Worm (Caenorhabditis elegans): ENCODE data around the gene dnj-11.

ce11 chrIV:6576728-6577101 is 9.0 kb upstream of the dnj-11 start:
- TF ChIP-seq ama-1 (optimal IDR thresholded peaks at IDR 0.05) (no peak), ets-7 (tag; optimal IDR thresholded peaks at IDR 0.05) (no peak), hmbx-1 (tag; optimal IDR thresholded peaks at IDR 0.05) (no peak), tbx-37 (GFP tag; conservative IDR thresholded peaks at IDR 0.05) (no peak), aly-1 (tag; optimal IDR thresholded peaks at IDR 0.05) (no peak), flt-1 (GFP tag; IDR thresholded peaks at IDR 0.05) (no peak), tbx-11 (GFP tag; IDR thresholded peaks at IDR 0.05) (no peak), F13C5.2 (tag; optimal IDR thresholded peaks at IDR 0.05) (no peak), ceh-36 (tag; optimal IDR thresholded peaks at IDR 0.05) (no peak)
